Fruit fly (Drosophila melanogaster) whole organism, prepupa: ENCODE data around the gene CG3868.

Experiments used
- Blimp-1 ChIP-seq: fragments of 200-800 bp; sonication (Bioruptor generic); optimal IDR thresholded peaks from 3 replicates; lab custom pipeline; 2017; ENCODE audit warnings: missing biosample characterization, missing genetic modification characterization, mild to moderate bottlenecking, moderate library complexity, missing genetic modification reagents
- CG10631 ChIP-seq: fragments of 200-800 bp; sonication (Bioruptor generic); optimal IDR thresholded peaks from 2 replicates; lab custom pipeline; 2016; ENCODE audit warnings: missing biosample characterization, missing genetic modification characterization
- CG10669 ChIP-seq: fragments of 200-800 bp; sonication (Bioruptor generic); optimal IDR thresholded peaks from 3 replicates; lab custom pipeline; 2018; ENCODE audit warnings: missing biosample characterization, mild to moderate bottlenecking, missing genetic modification characterization, moderate library complexity
- CG11762 ChIP-seq: fragments of 200-800 bp; sonication (Bioruptor generic); optimal IDR thresholded peaks from 3 replicates; lab custom pipeline; 2016; ENCODE audit warnings: missing biosample characterization, missing genetic modification characterization; ENCODE audit not compliant: insufficient read depth
- CG15336 ChIP-seq: fragments of 200-800 bp; sonication (Bioruptor generic); IDR thresholded peaks from 2 replicates; pipeline ENCODE4 v1.3.6; 2022; ENCODE audit warnings: missing biosample characterization, missing genetic modification characterization
- CG16779 ChIP-seq: fragments of 200-800 bp; sonication (Bioruptor generic); optimal IDR thresholded peaks from 3 replicates; lab custom pipeline; 2017; ENCODE audit warnings: missing biosample characterization, mild to moderate bottlenecking, missing genetic modification characterization
- CG31627 ChIP-seq: fragments of 200-800 bp; sonication (Bioruptor generic); optimal IDR thresholded peaks from 3 replicates; lab custom pipeline; 2016; ENCODE audit warnings: missing biosample characterization, missing genetic modification characterization
- CG32006 ChIP-seq: fragments of 200-800 bp; sonication (Bioruptor generic); optimal IDR thresholded peaks from 3 replicates; lab custom pipeline; 2017; ENCODE audit warnings: missing biosample characterization, mild to moderate bottlenecking, missing genetic modification characterization
- CG3919 ChIP-seq: fragments of 200-800 bp; sonication (Bioruptor generic); optimal IDR thresholded peaks from 3 replicates; lab custom pipeline; 2016; ENCODE audit warnings: missing biosample characterization, missing genetic modification characterization
- CG4318 ChIP-seq: fragments of 200-800 bp; sonication (Bioruptor generic); optimal IDR thresholded peaks from 3 replicates; lab custom pipeline; 2017; ENCODE audit warnings: missing biosample characterization, mild to moderate bottlenecking, missing genetic modification characterization
- CG6163 ChIP-seq: fragments of 200-800 bp; sonication (Bioruptor generic); IDR thresholded peaks from 3 replicates; pipeline ENCODE4 v1.3.6; 2022; ENCODE audit warnings: missing biosample characterization, missing genetic modification characterization
- CG6276 ChIP-seq: fragments of 200-800 bp; sonication (Bioruptor generic); optimal IDR thresholded peaks from 2 replicates; lab custom pipeline; 2017; ENCODE audit warnings: missing biosample characterization, mild to moderate bottlenecking, missing genetic modification characterization
- CG6792 ChIP-seq: fragments of 200-800 bp; sonication (Bioruptor generic); optimal IDR thresholded peaks from 3 replicates; lab custom pipeline; 2016; ENCODE audit warnings: missing biosample characterization, missing genetic modification characterization
- CG6808 ChIP-seq: fragments of 200-800 bp; sonication (Bioruptor generic); optimal IDR thresholded peaks from 3 replicates; lab custom pipeline; 2017; ENCODE audit warnings: missing biosample characterization, missing genetic modification characterization, mild to moderate bottlenecking, moderate library complexity, missing genetic modification reagents
- CG7368 ChIP-seq: fragments of 200-800 bp; sonication (Bioruptor generic); optimal IDR thresholded peaks from 3 replicates; lab custom pipeline; 2016; ENCODE audit warnings: missing biosample characterization, missing genetic modification characterization
- CG8119 ChIP-seq: fragments of 200-800 bp; sonication (Bioruptor generic); IDR thresholded peaks from 3 replicates; pipeline ENCODE4 v1.3.6; 2022; ENCODE audit warnings: missing biosample characterization, missing genetic modification characterization
- CG8319 ChIP-seq: fragments of 200-800 bp; sonication (Bioruptor generic); optimal IDR thresholded peaks from 3 replicates; lab custom pipeline; 2016; ENCODE audit warnings: missing biosample characterization, missing genetic modification characterization
- CG9139 ChIP-seq: fragments of 200-800 bp; sonication (Bioruptor generic); optimal IDR thresholded peaks from 3 replicates; lab custom pipeline; 2017; ENCODE audit warnings: missing biosample characterization, mild to moderate bottlenecking, missing genetic modification characterization
- Eip75B ChIP-seq: fragments of 200-800 bp; sonication (Bioruptor generic); optimal IDR thresholded peaks from 3 replicates; lab custom pipeline; 2016; ENCODE audit warnings: missing biosample characterization, missing genetic modification characterization
- Eip78C ChIP-seq: fragments of 200-800 bp; sonication (Bioruptor generic); peaks from one replicate; lab custom pipeline; 2016; ENCODE audit warnings: missing biosample characterization, missing genetic modification characterization
- Eip93F ChIP-seq: fragments of 200-800 bp; sonication (Bioruptor generic); optimal IDR thresholded peaks from 2 replicates; lab custom pipeline; 2016; ENCODE audit warnings: missing biosample characterization, mild to moderate bottlenecking, missing genetic modification characterization
- Ets21C ChIP-seq: fragments of 200-800 bp; sonication (Bioruptor generic); optimal IDR thresholded peaks from 3 replicates; lab custom pipeline; 2016; ENCODE audit warnings: missing biosample characterization, missing genetic modification characterization
- Ets96B ChIP-seq: fragments of 200-800 bp; optimal IDR thresholded peaks from 2 replicates; lab custom pipeline; 2019; ENCODE audit warnings: missing biosample characterization, mild to moderate bottlenecking, missing genetic modification characterization, moderate library complexity
- Hr38 ChIP-seq: sonication (Bioruptor generic); optimal IDR thresholded peaks from 2 replicates; lab custom pipeline; 2016; ENCODE audit warnings: missing biosample characterization, missing genetic modification characterization
- Hr39 ChIP-seq: fragments of 200-800 bp; sonication (Bioruptor generic); optimal IDR thresholded peaks from 2 replicates; lab custom pipeline; 2016; ENCODE audit warnings: missing biosample characterization, missing genetic modification characterization
- Hr4 ChIP-seq: fragments of 200-800 bp; sonication (Bioruptor generic); optimal IDR thresholded peaks from 3 replicates; lab custom pipeline; 2016; ENCODE audit warnings: missing biosample characterization, missing genetic modification characterization
- Lpt ChIP-seq: fragments of 200-800 bp; sonication (Bioruptor generic); optimal IDR thresholded peaks from 3 replicates; lab custom pipeline; 2016; ENCODE audit warnings: missing biosample characterization, missing genetic modification characterization
- Met ChIP-seq: fragments of 200-800 bp; sonication (Bioruptor generic); optimal IDR thresholded peaks from 3 replicates; lab custom pipeline; 2016; ENCODE audit warnings: missing biosample characterization, missing genetic modification characterization
- OdsH ChIP-seq: fragments of 200-800 bp; sonication (Bioruptor generic); optimal IDR thresholded peaks from 3 replicates; lab custom pipeline; 2016; ENCODE audit warnings: missing biosample characterization, missing genetic modification characterization
- Sox102F ChIP-seq: fragments of 200-800 bp; sonication (Bioruptor generic); optimal IDR thresholded peaks from 2 replicates; lab custom pipeline; 2016; ENCODE audit warnings: missing biosample characterization, mild to moderate bottlenecking, missing genetic modification characterization
- Sox14 ChIP-seq: fragments of 200-800 bp; sonication (Bioruptor generic); optimal IDR thresholded peaks from 3 replicates; lab custom pipeline; 2016; ENCODE audit warnings: missing biosample characterization, missing genetic modification characterization
- Sox15 ChIP-seq: fragments of 200-800 bp; sonication (Bioruptor generic); optimal IDR thresholded peaks from 3 replicates; lab custom pipeline; 2016; ENCODE audit warnings: missing biosample characterization, missing genetic modification characterization
- acj6 ChIP-seq: fragments of 200-800 bp; sonication (Bioruptor generic); optimal IDR thresholded peaks from 3 replicates; lab custom pipeline; 2016; ENCODE audit warnings: missing biosample characterization, missing genetic modification characterization
- cyc ChIP-seq: fragments of 200-800 bp; sonication (Bioruptor generic); optimal IDR thresholded peaks from 3 replicates; lab custom pipeline; 2016; ENCODE audit warnings: missing biosample characterization, missing genetic modification characterization
- dac ChIP-seq: fragments of 200-800 bp; sonication (Bioruptor generic); optimal IDR thresholded peaks from 2 replicates; lab custom pipeline; 2017; ENCODE audit warnings: missing biosample characterization, mild to moderate bottlenecking, missing genetic modification characterization
- dsx ChIP-seq: fragments of 200-800 bp; optimal IDR thresholded peaks from 3 replicates; lab custom pipeline; 2019; ENCODE audit warnings: missing biosample characterization, mild to moderate bottlenecking, missing genetic modification characterization, moderate library complexity; ENCODE audit not compliant: poor library complexity, severe bottlenecking
- eg ChIP-seq: fragments of 200-800 bp; sonication (Bioruptor generic); IDR thresholded peaks from 3 replicates; pipeline ENCODE4 v1.3.6; 2022; ENCODE audit warnings: missing biosample characterization, missing genetic modification characterization
- fd59A ChIP-seq: fragments of 200-800 bp; sonication (Bioruptor generic); optimal IDR thresholded peaks from 2 replicates; lab custom pipeline; 2017; ENCODE audit warnings: missing biosample characterization, mild to moderate bottlenecking, missing genetic modification characterization, missing genetic modification reagents
- fd85E ChIP-seq: fragments of 200-800 bp; sonication (Bioruptor generic); optimal IDR thresholded peaks from 3 replicates; lab custom pipeline; 2016; ENCODE audit warnings: missing biosample characterization, missing genetic modification characterization
- fkh ChIP-seq: fragments of 200-800 bp; sonication (Bioruptor generic); optimal IDR thresholded peaks from 3 replicates; lab custom pipeline; 2017; ENCODE audit warnings: missing biosample characterization, mild to moderate bottlenecking, missing genetic modification characterization, moderate library complexity
- lz ChIP-seq: fragments of 200-800 bp; sonication (Bioruptor generic); optimal IDR thresholded peaks from 3 replicates; lab custom pipeline; 2016; ENCODE audit warnings: missing biosample characterization, missing genetic modification characterization
- net ChIP-seq: fragments of 200-800 bp; sonication (Bioruptor generic); optimal IDR thresholded peaks from 3 replicates; lab custom pipeline; 2016; ENCODE audit warnings: missing biosample characterization, missing genetic modification characterization
- pdm3 ChIP-seq: fragments of 200-800 bp; sonication (Bioruptor generic); optimal IDR thresholded peaks from 3 replicates; lab custom pipeline; 2016; ENCODE audit warnings: missing biosample characterization, missing genetic modification characterization
- ss ChIP-seq, 2 experiments: fragments of 200-800 bp; sonication (Bioruptor generic); optimal IDR thresholded peaks; 2 replicates in 1 of 2; 3 replicates in 1 of 2; lab custom pipeline; 2017 to 2018; ENCODE audit warnings: mild to moderate bottlenecking in 2 of 2, missing biosample characterization in 2 of 2, missing genetic modification characterization in 2 of 2, moderate library complexity in 1 of 2
- svp ChIP-seq: fragments of 200-800 bp; sonication (Bioruptor generic); peaks from one replicate; lab custom pipeline; 2016; ENCODE audit warnings: missing biosample characterization, missing genetic modification characterization
- topi ChIP-seq: fragments of 200-800 bp; sonication (Bioruptor generic); optimal IDR thresholded peaks from 3 replicates; lab custom pipeline; 2016; ENCODE audit warnings: missing biosample characterization, missing genetic modification characterization
- vri ChIP-seq: fragments of 200-800 bp; sonication (Bioruptor generic); optimal IDR thresholded peaks from 3 replicates; lab custom pipeline; 2016; ENCODE audit warnings: missing biosample characterization, mild to moderate bottlenecking, missing genetic modification characterization

CG3868 gene

DNA sequence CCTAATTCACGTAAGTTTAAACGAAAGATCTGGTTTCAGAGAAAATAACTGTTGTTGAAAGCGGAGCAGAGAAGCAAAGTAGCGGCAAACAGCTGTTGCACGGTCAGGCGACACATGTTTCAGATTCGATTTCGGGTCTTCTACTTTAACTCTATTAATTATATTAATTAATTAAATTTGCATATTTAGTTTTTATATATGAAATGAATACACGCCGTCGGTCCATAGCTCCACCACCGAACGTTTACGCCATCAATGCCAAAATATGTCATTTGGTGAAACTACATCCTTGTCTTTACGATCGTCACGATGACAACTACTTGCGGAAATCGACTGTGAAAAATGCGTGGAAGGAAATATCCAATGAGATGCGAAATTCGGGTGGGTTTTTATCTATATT lies 8.4 kb upstream of the CG3868 start (continued):
- TF ChIP-seq svp (GFP tag; lab: Kevin White, UChicago) (peak; percentile 69), OdsH (GFP tag; lab: Kevin White, UChicago) (peak; percentile 49), Eip75B (GFP tag; lab: Kevin White, UChicago) (peak; percentile 10), Eip78C (peak; percentile 78), Sox15 (GFP tag; lab: Kevin White, UChicago) (no peak), pdm3 (GFP tag; lab: Kevin White, UChicago) (peak; percentile 29), CG4318 (GFP tag; lab: Kevin White, UChicago) (peak; percentile 12), Sox14 (GFP tag; lab: Kevin White, UChicago) (peak; percentile 6), cyc (GFP tag; lab: Kevin White, UChicago) (no peak), topi (peak; percentile 20), CG11762 (no peak), CG6792 (GFP tag; lab: Kevin White, UChicago) (peak; percentile 4)

DNA sequence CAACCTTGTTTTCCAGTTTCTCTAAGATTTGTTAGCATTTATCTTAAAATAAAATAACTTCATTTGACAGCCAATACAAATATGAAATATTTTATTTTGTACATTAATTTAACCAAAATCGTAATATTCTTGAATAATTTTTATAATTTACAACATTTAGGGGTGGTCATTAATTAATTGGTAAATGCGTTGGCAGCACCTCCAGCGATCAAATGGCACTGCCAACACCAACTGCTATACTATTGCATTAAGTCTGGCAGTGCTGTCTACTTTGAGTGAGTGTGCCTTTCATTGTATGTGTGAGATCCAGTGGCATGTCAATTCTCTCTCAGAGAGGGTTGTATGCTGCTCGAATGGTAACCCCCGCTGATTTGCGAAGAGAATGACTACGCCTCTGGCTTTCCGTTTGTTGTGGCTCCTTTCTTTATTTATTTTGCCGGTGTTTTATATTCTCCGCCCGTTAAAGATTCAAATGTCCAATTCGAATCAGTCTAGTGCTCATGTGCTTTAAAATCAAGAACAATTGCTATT lies 7.7 kb upstream of the CG3868 start, which contains the start of gene CG3919:
Gene CG3919, plus strand, starts transcription at position 481 of the 531 bp plus-strand sequence.
- TF ChIP-seq Ets96B (tag; lab: Kevin White, UChicago) (peak; percentile 55), net (GFP tag; lab: Kevin White, UChicago) (peak; percentile 66), CG6276 (GFP tag; lab: Kevin White, UChicago) (peak; percentile 65), CG8119 (peak; percentile 77; the same call in 2 of the 3 replicates), svp (GFP tag; lab: Kevin White, UChicago) (peak; percentile 85), CG9139 (GFP tag; lab: Kevin White, UChicago) (peak; percentile 27), CG8319 (GFP tag; lab: Kevin White, UChicago) (peak; percentile 55), CG10631 (GFP tag; lab: Kevin White, UChicago) (peak; percentile 61), eg (GFP tag; lab: Robert Waterston, UW) (peak; percentile 79), fd85E (GFP tag; lab: Kevin White, UChicago) (peak; percentile 9), Hr38 (GFP tag; lab: Kevin White, UChicago) (peak; percentile 67), fd59A (GFP tag; lab: Kevin White, UChicago) (peak; percentile 31), Hr39 (GFP tag; lab: Kevin White, UChicago) (peak; percentile 79), Sox15 (GFP tag; lab: Kevin White, UChicago) (peak; percentile 26), Eip78C (peak; percentile 91), lz (GFP tag; lab: Kevin White, UChicago) (peak; percentile 79), CG16779 (tag; lab: Kevin White, UChicago) (peak; percentile 21), dsx (GFP tag; lab: Kevin White, UChicago) (peak; percentile 39), Ets21C (GFP tag; lab: Kevin White, UChicago) (peak; percentile 55), Blimp-1 (GFP tag; lab: Kevin White, UChicago) (peak; percentile 25), CG6808 (GFP tag; lab: Kevin White, UChicago) (peak; percentile 68), Hr4 (peak; percentile 66), fkh (GFP tag; lab: Kevin White, UChicago) (peak; percentile 78), Lpt (GFP tag; lab: Kevin White, UChicago) (peak; percentile 11), CG3919 (GFP tag; lab: Kevin White, UChicago) (peak; percentile 94), CG10669 (GFP tag; lab: Kevin White, UChicago) (peak; percentile 32), pdm3 (GFP tag; lab: Kevin White, UChicago) (peak; percentile 54), vri (GFP tag; lab: Kevin White, UChicago) (peak; percentile 66), Sox102F (peak; percentile 76), Met (GFP tag; lab: Kevin White, UChicago) (peak; percentile 74), CG7368 (GFP tag; lab: Kevin White, UChicago) (peak; percentile 70), ss (GFP tag; optimal IDR thresholded peaks at IDR 0.05; lab: Kevin White, UChicago) (peak; percentile 64 to 65), CG4318 (GFP tag; lab: Kevin White, UChicago) (peak; percentile 81), Eip93F (GFP tag; lab: Kevin White, UChicago) (no peak), dac (GFP tag; lab: Kevin White, UChicago) (peak; percentile 45), cyc (GFP tag; lab: Kevin White, UChicago) (peak; percentile 79), CG6792 (GFP tag; lab: Kevin White, UChicago) (peak; percentile 65), CG15336 (GFP tag; lab: Robert Waterston, UW) (peak; percentile 69; the same call in 1 of the 2 replicates), CG6163 (GFP tag; lab: Robert Waterston, UW) (peak; percentile 80), Eip75B (GFP tag; lab: Kevin White, UChicago) (peak; percentile 69), Sox14 (GFP tag; lab: Kevin White, UChicago) (peak; percentile 65), CG32006 (GFP tag; lab: Kevin White, UChicago) (peak; percentile 84), CG31627 (GFP tag; lab: Kevin White, UChicago) (peak; percentile 75), CG11762 (peak; percentile 36), acj6 (GFP tag; lab: Kevin White, UChicago) (peak; percentile 57)
